Fruit fly (Drosophila melanogaster): ENCODE measurements around the gene CG44198.

The CG44198 gene

DNA sequence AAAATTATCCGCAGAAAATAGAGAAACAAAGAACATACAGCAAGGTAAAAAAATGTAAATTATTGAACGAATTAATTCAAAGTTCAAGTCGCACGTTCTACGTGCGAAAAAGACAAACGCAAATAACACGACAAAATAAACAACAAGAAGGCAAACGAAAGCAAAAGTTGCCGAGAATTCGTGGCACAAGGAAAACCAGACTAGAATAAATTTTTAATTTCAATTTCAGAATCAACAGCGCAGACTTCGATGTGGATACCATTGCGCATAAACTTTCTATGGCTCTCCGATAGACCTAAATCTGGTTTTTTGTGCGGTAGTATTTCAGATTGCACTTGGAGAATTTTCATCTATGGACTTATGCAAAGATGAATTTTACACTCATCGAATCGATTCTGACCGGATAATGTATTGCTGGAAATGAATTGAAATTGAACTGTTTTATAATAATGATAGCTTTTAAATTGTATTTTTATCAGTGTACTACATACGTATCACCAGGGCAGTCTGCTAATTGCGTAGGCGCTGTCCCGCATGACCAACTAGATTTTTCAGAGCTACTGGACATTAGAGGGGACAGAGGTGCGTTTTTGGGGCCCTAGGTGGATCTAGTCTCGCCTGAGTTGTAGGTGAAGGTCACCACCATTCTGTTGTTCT lies 35.4 kb downstream of the CG44198 start (continued):
- TF ChIP-seq Aef1 (GFP tag; IDR thresholded peaks at IDR 0.05) (peak; percentile 91), HLH4C (GFP tag; IDR thresholded peaks at IDR 0.05; ENCODE audit: partially characterized antibody) (no peak), CG7839 (tag; optimal IDR thresholded peaks at IDR 0.05) (peak; percentile 90), pros (GFP tag; optimal IDR thresholded peaks at IDR 0.05) (no peak), CTCF (GFP tag; optimal IDR thresholded peaks at IDR 0.05) (no peak), CG17385 (GFP tag; optimal IDR thresholded peaks at IDR 0.05) (peak; percentile 72), NK7.1 (GFP tag; optimal IDR thresholded peaks at IDR 0.05) (peak; percentile 78), Kr (GFP tag; optimal IDR thresholded peaks at IDR 0.05) (no peak), maf-S (GFP tag; optimal IDR thresholded peaks at IDR 0.05) (peak; percentile 92), aop (GFP tag; IDR thresholded peaks at IDR 0.05) (no peak), CG7372 (GFP tag; IDR thresholded peaks at IDR 0.05) (peak; percentile 91), MTF-1 (GFP tag; optimal IDR thresholded peaks at IDR 0.05; ENCODE audit: borderline replicate concordance) (peak; percentile 28), sob (GFP tag; IDR thresholded peaks at IDR 0.05) (peak; percentile 95), CG8944 (GFP tag; optimal IDR thresholded peaks at IDR 0.05) (peak; percentile 80), gfzf (GFP tag; optimal IDR thresholded peaks at IDR 0.05) (no peak), CG3995 (GFP tag; optimal IDR thresholded peaks at IDR 0.05) (peak; percentile 33), CG4617 (GFP tag; optimal IDR thresholded peaks at IDR 0.05; ENCODE audit: borderline replicate concordance) (peak; percentile 51), Med (GFP tag) (peak; percentile 99), CG1792 (GFP tag; optimal IDR thresholded peaks at IDR 0.05) (peak; percentile 85), da (GFP tag; optimal IDR thresholded peaks at IDR 0.05) (peak; percentile 48), ato (GFP tag; IDR thresholded peaks at IDR 0.05; ENCODE audit: partially characterized antibody) (no peak), vfl (GFP tag; optimal IDR thresholded peaks at IDR 0.05) (peak; percentile 88), tin (GFP tag; optimal IDR thresholded peaks at IDR 0.05) (peak; percentile 77), jumu (GFP tag; optimal IDR thresholded peaks at IDR 0.05) (peak; percentile 82), CG4854 (GFP tag; optimal IDR thresholded peaks at IDR 0.05) (peak; percentile 90), CG17612 (GFP tag; IDR thresholded peaks at IDR 0.05) (peak; percentile 78), CoRest (tag; optimal IDR thresholded peaks at IDR 0.05) (peak; percentile 85), CG2889 (GFP tag; IDR thresholded peaks at IDR 0.05) (peak; percentile 89), CG9609 (GFP tag; optimal IDR thresholded peaks at IDR 0.05) (peak; percentile 86), Oli (tag; optimal IDR thresholded peaks at IDR 0.05) (peak; percentile 81), Meics (GFP tag; optimal IDR thresholded peaks at IDR 0.05) (peak; percentile 91), cas (GFP tag; IDR thresholded peaks at IDR 0.05) (peak; percentile 79), CG14710 (tag; optimal IDR thresholded peaks at IDR 0.05) (no peak), cad (GFP tag; optimal IDR thresholded peaks at IDR 0.05) (no peak), CG34376 (GFP tag; optimal IDR thresholded peaks at IDR 0.05) (peak; percentile 49), tap (tag; optimal IDR thresholded peaks at IDR 0.05) (peak; percentile 33), CG4360 (GFP tag; IDR thresholded peaks at IDR 0.05) (no peak), NC2α (GFP tag; optimal IDR thresholded peaks at IDR 0.05) (peak; percentile 3), HLH3B (GFP tag; IDR thresholded peaks at IDR 0.05) (peak; percentile 81), p53 (GFP tag; optimal IDR thresholded peaks at IDR 0.05) (peak; percentile 30), caup (GFP tag; optimal IDR thresholded peaks at IDR 0.05; ENCODE audit: severe bottlenecking) (peak; percentile 93), Chrac-16 (GFP tag; optimal IDR thresholded peaks at IDR 0.05) (peak; percentile 81), gcm (GFP tag; optimal IDR thresholded peaks at IDR 0.05) (no peak), Dfd (GFP tag; optimal IDR thresholded peaks at IDR 0.05) (no peak), CG10462 (GFP tag; optimal IDR thresholded peaks at IDR 0.05) (peak; percentile 42), fd102C (GFP tag; optimal IDR thresholded peaks at IDR 0.05) (no peak), dan (GFP tag; IDR thresholded peaks at IDR 0.05) (no peak), Usf (GFP tag; optimal IDR thresholded peaks at IDR 0.05) (peak; percentile 5), kni (GFP tag; optimal IDR thresholded peaks at IDR 0.05) (peak; percentile 13), Atf6 (GFP tag; IDR thresholded peaks at IDR 0.05) (peak; percentile 97), TFAM (GFP tag; optimal IDR thresholded peaks at IDR 0.05) (no peak)
